Worm (Caenorhabditis elegans): Measurements from ENCODE around the gene Y75B7AL.2.

Y75B7AL.2 gene

DNA sequence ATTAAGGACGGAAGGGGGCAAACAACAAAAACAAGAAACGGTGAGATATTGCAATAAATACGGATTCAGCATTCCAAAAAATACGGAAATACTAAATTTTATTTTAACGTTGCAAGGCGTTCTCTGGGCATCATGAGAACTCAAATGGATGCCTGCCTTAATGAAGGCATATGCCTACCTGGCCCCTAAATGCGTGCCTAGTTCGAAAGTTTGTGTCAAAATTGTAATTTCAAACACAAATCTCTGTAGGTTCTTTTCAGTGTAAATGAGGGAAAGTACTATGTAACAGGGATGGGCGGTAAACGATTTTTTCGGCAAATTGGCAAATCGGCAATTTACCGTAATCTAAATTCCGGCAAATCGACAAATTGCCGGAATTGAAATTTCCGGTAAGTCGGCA lies 55.9 kb downstream of the Y75B7AL.2 start:
- TF ChIP-seq ces-1 (GFP tag; optimal IDR thresholded peaks at IDR 0.05) (no peak), ztf-11 (tag; optimal IDR thresholded peaks at IDR 0.05) (no peak), ceh-43 (GFP tag; optimal IDR thresholded peaks at IDR 0.05) (no peak), lin-13 (tag; optimal IDR thresholded peaks at IDR 0.05) (no peak), nhr-12 (tag; optimal IDR thresholded peaks at IDR 0.05) (no peak), zip-8 (tag; optimal IDR thresholded peaks at IDR 0.05) (no peak), sptf-1 (tag; optimal IDR thresholded peaks at IDR 0.05) (no peak), snpc-4 (tag; optimal IDR thresholded peaks at IDR 0.05) (no peak), elt-3 (tag; optimal IDR thresholded peaks at IDR 0.05) (no peak)

DNA sequence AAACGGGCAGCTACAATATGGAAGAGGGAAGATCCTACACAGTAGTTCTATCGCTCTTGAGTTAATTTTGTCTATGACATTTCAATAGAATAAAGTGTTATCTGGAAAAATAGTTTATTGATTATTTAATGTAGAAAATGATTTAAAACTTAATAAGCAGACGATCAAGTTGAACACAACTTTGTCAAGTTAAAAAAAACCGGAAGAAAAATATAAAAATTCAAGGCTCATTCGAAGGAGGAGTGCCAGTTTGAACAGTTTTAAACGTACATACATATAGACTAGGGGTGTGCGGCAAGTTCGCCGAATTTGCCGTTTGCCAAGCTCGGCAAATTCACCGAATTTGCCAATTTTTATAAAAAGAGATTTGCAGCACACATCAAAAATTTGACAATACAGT lies 58.7 kb downstream of the Y75B7AL.2 start, which contains the start of gene egl-2:
egl-2 (minus strand) TSS at position 101 of the 400 bp plus-strand sequence.
- TF ChIP-seq mep-1 (tag; optimal IDR thresholded peaks at IDR 0.05), result no peak
- TF ChIP-seq ceh-43 (GFP tag; optimal IDR thresholded peaks at IDR 0.05), result no peak
- TF ChIP-seq elt-3 (tag; optimal IDR thresholded peaks at IDR 0.05), result no peak
- no peak for TF ChIP-seq sem-2 (GFP tag; optimal IDR thresholded peaks at IDR 0.05)
- TF ChIP-seq mls-2 (tag; optimal IDR thresholded peaks at IDR 0.05), result no peak
- no peak for TF ChIP-seq ham-2 (GFP tag; optimal IDR thresholded peaks at IDR 0.05)
- TF ChIP-seq nhr-2 (tag; optimal IDR thresholded peaks at IDR 0.05), result no peak
- no peak for TF ChIP-seq pha-4 (tag; optimal IDR thresholded peaks at IDR 0.05)
- no peak for TF ChIP-seq mab-5 (tag; optimal IDR thresholded peaks at IDR 0.05)
- no peak for TF ChIP-seq lin-13 (tag; optimal IDR thresholded peaks at IDR 0.05)
- TF ChIP-seq sptf-1 (tag; optimal IDR thresholded peaks at IDR 0.05), result no peak
- no peak for TF ChIP-seq nhr-76 (tag; optimal IDR thresholded peaks at IDR 0.05)
- TF ChIP-seq tbx-8 (GFP tag; optimal IDR thresholded peaks at IDR 0.05), result no peak
- TF ChIP-seq hlh-1 (tag; optimal IDR thresholded peaks at IDR 0.05), result no peak
- TF ChIP-seq lsy-2 (tag; optimal IDR thresholded peaks at IDR 0.05), result no peak
- no peak for TF ChIP-seq elt-1 (tag; optimal IDR thresholded peaks at IDR 0.05; ENCODE audit: borderline replicate concordance, insufficient read depth)
- no peak for TF ChIP-seq blmp-1 (tag; optimal IDR thresholded peaks at IDR 0.05)
- no peak for TF ChIP-seq ceh-39 (tag; optimal IDR thresholded peaks at IDR 0.05)
- TF ChIP-seq nhr-237 (tag; optimal IDR thresholded peaks at IDR 0.05), result no peak
- TF ChIP-seq ces-1 (GFP tag; optimal IDR thresholded peaks at IDR 0.05), result no peak

DNA sequence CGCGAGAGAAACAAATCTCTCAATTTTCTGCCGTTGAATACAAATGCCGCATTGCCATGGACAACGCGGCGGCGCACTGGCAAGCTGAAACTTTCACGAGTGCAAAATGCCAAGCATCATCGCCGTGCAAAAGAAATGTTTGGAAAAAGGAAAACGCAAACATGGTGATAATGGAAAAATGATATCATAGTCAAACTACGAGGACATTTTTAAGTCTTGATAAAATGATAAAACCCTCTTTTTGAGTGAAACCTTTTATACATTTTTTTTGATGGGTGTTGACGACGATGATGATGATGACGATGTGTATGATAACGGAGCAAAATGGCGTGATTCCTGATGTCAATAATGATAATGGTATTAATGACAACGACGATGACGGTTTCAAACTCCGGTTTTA lies 70.7 kb downstream of the Y75B7AL.2 start:
- no peak for TF ChIP-seq mab-5 (tag; optimal IDR thresholded peaks at IDR 0.05)
- TF ChIP-seq lin-13 (tag; optimal IDR thresholded peaks at IDR 0.05), result no peak
- TF ChIP-seq ztf-11 (tag; optimal IDR thresholded peaks at IDR 0.05), result no peak
- TF ChIP-seq nhr-28 (tag; optimal IDR thresholded peaks at IDR 0.05), result no peak
- TF ChIP-seq cnd-1 (tag; optimal IDR thresholded peaks at IDR 0.05), result no peak
- TF ChIP-seq ceh-39 (tag; optimal IDR thresholded peaks at IDR 0.05), result no peak
- TF ChIP-seq mep-1 (tag; optimal IDR thresholded peaks at IDR 0.05), result no peak
- TF ChIP-seq hlh-1 (tag; optimal IDR thresholded peaks at IDR 0.05), result no peak
- no peak for TF ChIP-seq lsy-2 (tag; optimal IDR thresholded peaks at IDR 0.05)
- TF ChIP-seq ceh-83 (GFP tag; optimal IDR thresholded peaks at IDR 0.05), result no peak
- no peak for TF ChIP-seq ceh-43 (GFP tag; optimal IDR thresholded peaks at IDR 0.05)
- TF ChIP-seq nhr-2 (tag; optimal IDR thresholded peaks at IDR 0.05), result no peak
- no peak for TF ChIP-seq snpc-4 (tag; optimal IDR thresholded peaks at IDR 0.05)

DNA sequence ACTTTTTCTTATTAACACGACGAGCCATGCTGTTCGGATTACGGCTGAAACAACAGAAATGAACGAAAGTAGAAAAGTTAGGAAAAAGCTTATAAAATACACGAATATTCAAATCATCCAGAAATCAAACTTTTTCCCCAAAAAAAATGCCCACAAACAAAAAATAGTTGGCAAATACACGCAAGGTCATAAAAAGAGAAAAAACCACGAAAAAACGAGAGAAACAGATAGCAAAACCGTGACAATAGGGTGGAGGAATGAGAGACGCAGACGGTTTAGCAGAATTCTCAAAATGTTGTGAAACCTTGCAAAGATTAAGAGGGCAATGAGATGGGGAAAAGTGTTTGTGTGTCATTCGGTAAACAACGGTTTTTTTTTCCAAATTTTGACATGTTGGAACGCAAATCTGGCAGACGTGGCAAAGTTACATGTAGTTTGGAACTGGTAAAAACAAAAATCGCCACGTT lies 72.3 kb downstream of the Y75B7AL.2 start, which contains the start of gene tank-1:
tank-1 (minus strand) TSS at position 51 of the 467 bp plus-strand sequence.
- TF ChIP-seq M03D4.4 (tag; optimal IDR thresholded peaks at IDR 0.05) (no peak), mls-2 (tag; optimal IDR thresholded peaks at IDR 0.05) (no peak), ceh-39 (tag; optimal IDR thresholded peaks at IDR 0.05) (no peak), nhr-12 (tag; optimal IDR thresholded peaks at IDR 0.05) (no peak), nhr-28 (tag; optimal IDR thresholded peaks at IDR 0.05) (no peak), lin-32 (GFP tag; optimal IDR thresholded peaks at IDR 0.05) (no peak), mab-5 (tag; optimal IDR thresholded peaks at IDR 0.05) (no peak)

Data from whole organism, mixed stage, embryonic.